Fruit fly (Drosophila melanogaster) ovary, adult (tissue): ENCODE data around the gene CG32006.
A peak's percentile ranks its signal among the peaks of the same experiment; 100 is the strongest.

ENCODE experiments used
- CG17801 ChIP-seq: fragments of 200-800 bp; optimal IDR thresholded peaks from 2 replicates; lab custom pipeline; 2019; ENCODE audit warnings: missing biosample characterization, mild to moderate bottlenecking, missing genetic modification characterization, moderate library complexity; ENCODE audit not compliant: partially characterized antibody

The CG32006 gene

DNA sequence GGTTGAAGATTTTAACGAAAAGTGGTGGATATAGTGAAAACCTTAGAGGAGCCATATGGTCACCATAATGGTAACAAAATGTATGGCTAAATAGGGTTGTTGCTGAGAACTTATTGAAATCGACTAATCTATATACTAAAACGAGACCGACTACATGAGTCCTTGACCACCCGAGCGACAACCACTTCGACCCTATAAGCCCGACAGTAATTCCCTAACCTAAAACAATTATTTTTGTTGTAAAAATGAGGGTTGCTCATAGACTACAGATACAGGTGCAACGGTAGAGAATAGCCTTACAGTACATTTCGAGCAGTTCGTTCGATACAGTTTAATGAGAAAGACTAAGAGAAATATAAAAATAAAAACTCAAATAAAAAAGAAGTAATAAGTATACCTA, at the start of gene CG32006:
CG32006 (plus strand) TSS at position 312 of the 400 bp plus-strand sequence.
- TF ChIP-seq CG17801 (GFP tag; lab: Kevin White, UChicago) = no peak

DNA sequence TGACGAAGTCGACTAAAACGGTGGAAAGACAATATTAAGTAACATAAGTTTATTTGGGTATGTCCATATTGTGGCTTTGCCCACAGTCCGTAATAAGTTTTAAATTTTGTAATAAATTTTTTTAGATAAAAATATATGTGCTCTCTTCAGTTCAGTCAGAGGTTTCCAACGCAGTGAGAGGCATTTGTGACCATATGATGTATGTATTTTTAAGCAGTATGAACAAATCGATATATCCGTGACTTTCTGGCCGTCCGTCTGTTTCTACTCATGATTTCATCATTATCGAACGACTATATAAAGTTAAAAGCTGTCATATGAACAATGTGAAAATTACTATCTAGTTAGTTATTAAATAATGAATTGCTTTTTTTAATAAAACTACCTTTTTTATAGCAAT, 48.4 kb upstream of the CG32006 start:
- TF ChIP-seq CG17801 (GFP tag; lab: Kevin White, UChicago) = no peak

DNA sequence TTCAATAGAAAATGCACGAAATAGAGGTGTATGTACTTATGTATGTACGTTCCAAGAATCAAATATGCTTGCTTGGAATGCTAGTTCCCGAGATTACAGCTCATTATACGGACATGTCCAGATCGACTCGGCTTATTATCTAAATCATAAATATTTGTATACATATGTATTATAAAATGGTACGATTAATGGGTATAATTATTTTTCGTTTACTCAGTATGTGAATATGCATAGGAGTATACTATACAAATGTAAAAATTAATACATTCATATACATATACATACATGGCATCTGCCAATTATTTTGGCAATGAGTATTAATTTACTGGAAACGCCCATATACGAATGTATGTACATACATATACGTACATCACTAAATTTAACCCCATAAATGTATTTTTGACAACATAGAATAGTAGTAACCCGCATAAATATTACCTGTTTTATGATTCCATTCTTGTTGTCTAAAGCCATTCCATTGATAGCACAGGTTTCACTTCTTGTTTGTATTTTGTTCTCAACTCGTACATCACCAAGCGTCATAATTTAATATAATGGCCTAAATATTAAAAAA, 21.6 kb upstream of the CG32006 start:
- TF ChIP-seq CG17801 (GFP tag; lab: Kevin White, UChicago) = no peak

DNA sequence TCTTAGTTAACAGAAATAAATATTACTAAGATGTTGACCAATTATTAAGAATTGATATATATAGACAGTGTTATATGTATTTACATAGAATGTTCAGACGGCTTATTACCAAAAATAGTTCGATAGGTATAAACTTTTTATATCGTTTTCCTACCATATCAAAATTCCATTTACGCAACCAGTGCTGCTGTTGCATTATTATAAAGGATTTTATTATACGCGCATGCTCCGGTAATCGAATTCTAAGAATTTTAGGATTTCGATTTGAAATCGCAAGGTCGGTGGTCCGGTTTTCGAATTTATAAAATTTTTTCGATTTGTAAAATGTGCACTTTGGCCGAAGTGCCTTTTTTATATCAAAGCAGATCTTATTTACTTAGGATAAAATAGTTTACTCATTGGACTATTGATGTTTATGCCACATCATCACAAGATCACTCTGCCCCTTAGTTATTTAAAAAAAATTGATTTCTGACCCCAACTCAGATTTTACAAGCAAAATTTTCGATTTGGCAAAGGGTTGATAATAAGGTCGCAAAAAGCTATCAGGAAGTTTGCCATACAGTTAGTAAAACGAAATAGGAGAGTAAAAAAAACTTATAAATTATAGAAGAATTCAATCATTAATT, 20.8 kb upstream of the CG32006 start, which contains the start of gene Ank:
Ank (minus strand) TSS at position 206 of the 629 bp plus-strand sequence.
- no peak for TF ChIP-seq CG17801 (GFP tag; lab: Kevin White, UChicago)

DNA sequence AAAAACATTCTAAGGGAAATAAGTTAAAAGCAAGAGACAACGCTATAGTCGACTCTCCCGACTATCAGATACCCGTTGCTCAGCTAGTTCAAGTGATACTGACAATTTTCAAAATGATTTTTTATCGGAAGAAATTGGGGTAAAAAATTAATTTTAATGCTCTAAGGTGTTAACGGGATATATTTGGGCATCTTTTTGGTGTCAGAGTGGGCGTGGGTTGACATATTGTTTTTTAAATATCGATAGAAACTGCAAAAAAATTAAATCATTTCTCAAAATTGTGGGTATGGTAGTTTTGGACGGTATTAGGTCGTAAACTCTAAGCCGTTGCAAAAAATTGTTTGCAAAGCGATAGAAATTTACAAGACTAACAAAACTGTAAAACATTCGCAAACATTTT, 20.0 kb upstream of the CG32006 start:
- TF ChIP-seq CG17801 (GFP tag; lab: Kevin White, UChicago) = no peak

DNA sequence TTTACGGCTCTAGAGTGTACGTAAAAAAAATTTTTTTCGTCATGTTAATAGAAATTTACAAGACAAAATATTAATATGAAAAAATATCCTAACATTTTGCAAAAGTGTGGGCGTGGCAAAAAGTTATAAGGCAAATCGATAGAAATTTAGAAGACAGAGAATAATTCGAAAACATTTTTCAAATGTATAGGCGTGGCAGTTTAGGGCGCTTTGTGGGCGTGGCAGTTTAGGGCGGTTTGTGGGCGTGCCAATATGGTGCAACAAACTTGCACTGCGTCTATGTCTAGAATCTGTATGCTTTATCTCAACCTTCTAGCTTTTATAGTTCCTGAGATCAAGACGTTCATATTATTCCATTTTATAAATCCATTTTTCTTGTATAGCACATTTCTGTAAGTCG, 19.6 kb upstream of the CG32006 start:
- no peak for TF ChIP-seq CG17801 (GFP tag; lab: Kevin White, UChicago)

DNA sequence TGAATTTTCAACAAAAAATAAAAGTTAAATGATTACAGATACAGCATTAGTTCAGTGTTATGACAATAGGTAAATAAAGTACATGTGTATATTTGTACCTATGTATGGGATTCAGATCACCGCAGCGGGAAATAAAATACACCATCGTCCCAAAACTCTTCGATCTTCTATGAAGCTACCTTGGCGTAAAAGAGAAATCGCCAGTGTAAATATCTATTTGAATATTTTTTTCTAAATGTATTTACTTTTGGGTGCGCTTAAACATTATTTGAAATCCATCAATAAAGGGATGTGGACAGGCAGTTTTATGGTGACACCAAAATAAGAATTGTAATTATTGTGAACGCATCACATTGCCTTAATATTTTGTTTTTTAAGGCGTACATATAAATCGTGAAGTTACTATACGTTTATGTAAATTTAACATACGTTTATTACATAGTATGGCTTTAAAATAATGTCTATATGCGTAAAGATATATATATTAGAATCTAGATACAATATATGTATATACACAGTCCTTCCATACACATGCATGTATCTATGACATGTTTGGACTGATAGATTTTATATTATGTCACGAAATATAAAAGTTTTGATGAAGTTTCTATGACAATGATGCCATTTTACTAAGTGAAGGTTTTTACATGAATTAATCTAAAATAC, 18.5 kb upstream of the CG32006 start, which contains the start of gene anne:
anne (plus strand) TSS at position 263 of the 666 bp plus-strand sequence.
- peak; percentile 2 for TF ChIP-seq CG17801 (GFP tag; lab: Kevin White, UChicago)

DNA sequence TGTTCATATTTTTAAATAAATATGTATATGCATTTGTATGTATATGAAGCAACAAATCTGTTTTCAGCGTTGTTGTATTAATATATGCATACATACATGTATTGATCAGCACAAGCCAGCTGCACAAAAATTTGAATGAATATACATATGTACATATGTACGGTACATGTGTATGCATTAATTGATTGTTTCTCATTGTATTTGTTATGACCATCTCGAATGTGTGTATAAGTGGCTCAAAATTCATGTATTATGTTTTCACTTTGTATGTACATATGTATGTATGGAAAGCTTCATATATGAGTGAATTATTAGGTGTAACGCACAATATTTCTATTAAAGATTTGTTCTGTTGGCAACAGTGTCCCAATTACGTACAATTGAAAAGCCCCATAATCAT, 14.6 kb upstream of the CG32006 start:
- no peak for TF ChIP-seq CG17801 (GFP tag; lab: Kevin White, UChicago)

DNA sequence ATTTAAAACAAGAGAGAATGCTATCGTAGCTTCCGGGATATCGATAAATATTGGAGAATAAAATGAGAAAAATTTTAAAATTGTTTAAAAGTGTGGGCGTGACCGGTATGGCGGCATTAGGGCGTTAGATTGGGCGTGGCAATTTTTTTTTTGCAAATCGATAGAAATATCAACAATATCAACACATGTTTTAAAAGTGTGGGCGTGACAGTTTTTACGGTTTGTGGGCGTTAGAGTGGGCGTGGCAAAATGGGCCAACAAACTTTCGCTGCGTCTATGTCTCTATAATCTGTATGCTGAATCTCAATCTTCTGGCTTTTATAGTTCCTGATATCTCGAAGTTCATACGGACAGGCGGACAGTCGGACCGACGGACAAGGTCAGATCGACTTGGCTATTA, 1.4 kb upstream of the CG32006 start:
- TF ChIP-seq CG17801 (GFP tag; lab: Kevin White, UChicago) = no peak

DNA sequence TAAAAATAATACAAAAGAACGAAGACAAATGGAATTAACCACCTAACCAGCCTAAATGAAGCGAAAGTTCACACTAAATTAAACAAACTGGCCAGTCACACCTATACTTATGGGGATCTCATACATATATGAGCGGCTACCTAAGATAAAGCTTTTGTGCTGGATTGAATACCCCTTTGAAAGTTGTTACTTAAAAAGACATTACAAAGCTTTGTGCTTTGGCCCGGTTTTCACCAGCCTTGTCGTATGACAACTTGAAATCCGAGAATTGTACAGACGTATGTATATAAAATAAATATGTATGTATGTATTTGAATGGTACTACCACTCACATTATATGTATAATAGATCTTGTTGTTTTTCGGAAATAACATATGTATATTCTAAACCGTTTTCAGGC, 5.4 kb downstream of the CG32006 start, which contains the start of gene CG31997:
CG31997 (minus strand) TSS at position 84 of the 400 bp plus-strand sequence.
- TF ChIP-seq CG17801 (GFP tag; lab: Kevin White, UChicago) = no peak

DNA sequence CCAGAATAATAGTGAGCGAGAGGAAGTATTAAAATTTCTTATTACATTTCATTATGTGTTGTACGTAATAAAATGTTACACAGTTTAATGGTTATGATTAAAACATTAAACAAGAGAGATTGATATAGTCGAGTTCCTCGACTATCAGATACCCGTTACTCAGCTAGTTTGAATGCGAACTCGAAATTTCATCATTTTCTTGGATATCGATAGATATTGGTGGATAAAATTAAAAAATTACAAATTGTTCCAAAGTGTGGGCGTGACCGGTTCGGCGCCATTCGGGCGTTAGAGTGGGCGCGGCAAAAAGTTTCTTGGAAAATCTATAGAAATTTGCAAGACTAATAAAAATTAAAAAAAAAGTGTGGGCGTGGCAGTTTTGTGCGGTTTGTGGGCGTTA, 14.6 kb downstream of the CG32006 start:
- TF ChIP-seq CG17801 (GFP tag; lab: Kevin White, UChicago) = no peak

DNA sequence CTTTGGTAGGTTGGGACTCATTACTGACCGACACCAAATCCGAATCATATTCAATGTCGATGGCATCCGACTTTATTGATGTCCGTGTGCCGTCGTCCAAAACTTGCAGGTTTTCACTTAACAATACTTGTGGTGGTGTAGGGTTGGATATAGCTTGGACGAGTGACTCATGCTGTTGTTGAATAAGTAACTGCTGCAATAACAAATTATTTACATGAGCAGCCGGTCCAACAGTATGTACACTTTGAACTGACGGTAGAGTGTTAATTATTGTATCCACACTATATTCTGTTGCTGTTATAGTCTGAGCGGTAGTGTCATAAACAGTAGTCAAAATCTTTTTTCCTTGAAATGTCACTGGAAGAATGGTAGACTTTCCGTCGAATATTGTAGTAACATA, 17.0 kb downstream of the CG32006 start:
- no peak for TF ChIP-seq CG17801 (GFP tag; lab: Kevin White, UChicago)

DNA sequence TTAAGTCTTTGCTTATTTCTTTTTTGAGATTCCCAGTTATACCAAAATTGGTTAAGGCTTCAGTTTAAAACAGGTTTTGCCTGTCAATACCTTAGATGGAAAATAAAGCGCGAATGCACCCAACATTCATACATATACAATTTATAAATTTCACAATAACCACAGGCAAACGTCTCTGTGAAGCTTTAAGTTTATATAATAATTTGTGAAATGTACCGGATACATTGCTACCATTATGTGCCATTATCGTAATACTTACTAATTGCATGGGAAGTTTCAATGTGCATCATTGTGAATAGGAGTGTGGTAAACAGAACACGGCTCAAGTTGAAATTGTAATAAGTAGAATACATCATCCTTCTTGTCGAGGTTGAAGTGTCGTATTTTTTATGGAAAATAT, 24.0 kb downstream of the CG32006 start:
- TF ChIP-seq CG17801 (GFP tag; lab: Kevin White, UChicago) = no peak

DNA sequence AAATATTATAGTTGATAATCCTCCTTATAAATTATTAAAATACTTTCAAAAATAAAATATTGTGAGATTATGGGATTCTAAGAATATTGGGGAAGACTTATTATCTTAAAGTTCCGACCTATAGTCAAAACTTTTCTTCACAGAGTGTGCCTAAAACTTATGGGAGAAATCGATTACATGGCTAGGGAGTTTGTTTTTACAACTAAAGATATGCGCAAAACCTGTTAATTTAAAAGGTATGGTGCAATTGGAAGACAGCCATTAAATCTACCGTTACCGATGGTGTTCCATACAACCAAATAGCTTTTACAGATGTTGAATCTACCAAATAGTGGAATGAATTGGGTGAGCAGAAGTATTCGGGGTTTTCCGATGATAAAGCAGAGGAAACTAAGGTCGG, 24.7 kb downstream of the CG32006 start, which contains the start of gene CG33978:
CG33978 (minus strand) TSS at position 395 of the 400 bp plus-strand sequence.
- no peak for TF ChIP-seq CG17801 (GFP tag; lab: Kevin White, UChicago)

DNA sequence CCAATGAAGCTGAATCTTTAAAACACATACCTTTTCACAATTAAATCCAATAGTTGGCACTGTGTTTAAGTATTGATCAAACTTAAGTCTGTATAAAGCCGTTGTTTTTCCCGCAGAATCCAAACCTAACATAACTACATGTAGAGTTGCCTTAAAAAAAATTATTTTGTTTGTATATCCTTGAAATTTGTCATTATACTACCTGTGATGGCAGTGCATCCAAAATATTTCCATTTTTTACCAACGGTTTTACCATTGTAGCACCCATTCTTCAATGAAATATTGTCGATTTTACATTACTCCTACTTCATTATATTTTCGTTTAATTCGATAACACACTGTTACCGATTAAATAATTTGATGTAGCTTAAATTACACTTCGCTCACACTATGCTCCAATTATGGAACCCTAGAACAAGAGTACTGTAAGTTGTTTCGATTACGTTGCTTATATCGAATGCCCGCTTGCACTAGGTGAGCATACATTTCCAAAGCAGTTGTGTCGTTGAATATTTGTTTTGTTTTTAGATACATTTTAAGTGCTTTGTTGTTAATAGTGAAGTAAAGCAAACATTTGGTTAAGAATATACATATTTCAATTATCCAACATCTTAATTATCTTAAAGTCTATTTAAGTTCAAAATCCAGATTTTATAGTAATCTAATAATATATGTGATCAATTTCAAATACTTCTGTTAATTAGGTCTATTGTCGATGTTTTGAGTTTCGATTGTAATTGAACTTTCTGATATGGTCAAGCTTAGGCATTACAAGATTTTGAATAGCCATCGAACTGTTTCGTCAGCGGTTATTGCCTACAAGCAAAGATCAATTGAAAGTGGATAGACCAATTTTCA, 28.7 kb downstream of the CG32006 start, which contains the start of gene Arl4:
Arl4 (minus strand) TSS at position 328 of the 858 bp plus-strand sequence.
- peak; percentile 3 for TF ChIP-seq CG17801 (GFP tag; lab: Kevin White, UChicago)
